Fruit fly (Drosophila melanogaster) whole organism, pupa: Measurements from ENCODE around the gene CG5846.

Experiments used
- CG10348 ChIP-seq: fragments of 200-800 bp; sonication (Bioruptor generic); IDR thresholded peaks from 2 replicates; pipeline ENCODE4 v1.3.6; 2022; ENCODE audit warnings: missing biosample characterization, missing genetic modification characterization
- CG12605 ChIP-seq: fragments of 200-800 bp; sonication (Bioruptor generic); IDR thresholded peaks from 2 replicates; pipeline ENCODE4 v1.3.6; 2022; ENCODE audit warnings: missing biosample characterization, missing genetic modification characterization
- CG13204 ChIP-seq: fragments of 200-800 bp; sonication (Bioruptor generic); optimal IDR thresholded peaks from 2 replicates; lab custom pipeline; 2018; ENCODE audit warnings: missing biosample characterization, mild to moderate bottlenecking, missing genetic modification characterization, moderate library complexity
- CG14655 ChIP-seq: fragments of 200-800 bp; sonication (Bioruptor generic); optimal IDR thresholded peaks from 3 replicates; lab custom pipeline; 2017; ENCODE audit warnings: mild to moderate bottlenecking, missing biosample characterization, missing genetic modification reagents, missing genetic modification characterization
- CG15710 ChIP-seq: fragments of 200-800 bp; sonication (Bioruptor generic); optimal IDR thresholded peaks from 2 replicates; lab custom pipeline; 2018; ENCODE audit warnings: missing biosample characterization, mild to moderate bottlenecking, missing genetic modification characterization, moderate library complexity
- CG17806 ChIP-seq: fragments of 200-800 bp; sonication (Bioruptor generic); optimal IDR thresholded peaks from 2 replicates; lab custom pipeline; 2018; ENCODE audit warnings: missing biosample characterization, mild to moderate bottlenecking, missing genetic modification characterization, moderate library complexity
- CG32121 ChIP-seq: fragments of 200-800 bp; sonication (Bioruptor generic); IDR thresholded peaks from 2 replicates; pipeline ENCODE4 v1.3.6; 2022; ENCODE audit warnings: missing biosample characterization, missing genetic modification characterization
- CG34367 ChIP-seq: fragments of 200-800 bp; sonication (Bioruptor generic); optimal IDR thresholded peaks from 2 replicates; lab custom pipeline; 2018; ENCODE audit warnings: missing biosample characterization, mild to moderate bottlenecking, missing genetic modification characterization
- CG4496 ChIP-seq: fragments of 200-800 bp; sonication (Bioruptor generic); IDR thresholded peaks from 3 replicates; pipeline ENCODE4 v1.3.6; 2022; ENCODE audit warnings: missing biosample characterization, missing genetic modification characterization
- CG8159 ChIP-seq: fragments of 200-800 bp; sonication (Bioruptor generic); optimal IDR thresholded peaks from 3 replicates; lab custom pipeline; 2018; ENCODE audit warnings: missing biosample characterization, mild to moderate bottlenecking, missing genetic modification characterization, moderate library complexity
- CG8301 ChIP-seq: fragments of 200-800 bp; sonication (Bioruptor generic); optimal IDR thresholded peaks from 2 replicates; lab custom pipeline; 2018; ENCODE audit warnings: missing biosample characterization, mild to moderate bottlenecking, missing genetic modification characterization
- CG9948 ChIP-seq: fragments of 200-800 bp; sonication (Bioruptor generic); optimal IDR thresholded peaks from 2 replicates; lab custom pipeline; 2018; ENCODE audit warnings: missing biosample characterization, mild to moderate bottlenecking, missing genetic modification characterization, moderate library complexity
- D1 ChIP-seq: fragments of 200-800 bp; sonication (Bioruptor generic); optimal IDR thresholded peaks from 2 replicates; lab custom pipeline; 2018; ENCODE audit warnings: missing biosample characterization, mild to moderate bottlenecking, missing genetic modification characterization, moderate library complexity
- EcR ChIP-seq: fragments of 200-800 bp; sonication (Bioruptor generic); optimal IDR thresholded peaks from 3 replicates; lab custom pipeline; 2019; ENCODE audit warnings: missing biosample characterization, missing genetic modification characterization, mild to moderate bottlenecking, moderate library complexity, missing genetic modification reagents
- Ets98B ChIP-seq: fragments of 200-800 bp; sonication (Bioruptor generic); IDR thresholded peaks from 2 replicates; pipeline ENCODE4 v1.3.6; 2022; ENCODE audit warnings: missing biosample characterization, missing genetic modification characterization
- Pif1A ChIP-seq: fragments of 200-800 bp; sonication (Bioruptor generic); optimal IDR thresholded peaks from 3 replicates; lab custom pipeline; 2016; ENCODE audit warnings: missing biosample characterization, missing genetic modification characterization
- Pif1B ChIP-seq: fragments of 200-800 bp; sonication (Bioruptor generic); optimal IDR thresholded peaks from 3 replicates; lab custom pipeline; 2016; ENCODE audit warnings: missing biosample characterization, missing genetic modification characterization
- Snoo ChIP-seq: fragments of 200-800 bp; sonication (Bioruptor generic); optimal IDR thresholded peaks from 3 replicates; lab custom pipeline; 2017; ENCODE audit warnings: missing biosample characterization, mild to moderate bottlenecking, missing genetic modification characterization, inconsistent platforms
- fd96Ca ChIP-seq: fragments of 200-800 bp; sonication (Bioruptor generic); IDR thresholded peaks from 3 replicates; pipeline ENCODE4 v1.3.6; 2022; ENCODE audit warnings: missing biosample characterization, missing genetic modification characterization
- gl ChIP-seq: fragments of 200-800 bp; sonication (Bioruptor generic); optimal IDR thresholded peaks from 2 replicates; lab custom pipeline; 2018; ENCODE audit warnings: missing biosample characterization, mild to moderate bottlenecking, missing genetic modification characterization
- rn ChIP-seq: fragments of 200-800 bp; sonication (Bioruptor generic); IDR thresholded peaks from 2 replicates; pipeline ENCODE4 v1.3.6; 2022; ENCODE audit warnings: missing biosample characterization, missing genetic modification characterization

Gene CG5846

dm6 chr2L:9954119-9954518 is 2.9 kb downstream of the CG5846 start, which contains the start of the genes CG13126 and CG4709:
TSS of gene CG13126 (minus strand) at chr2L:9954181.
TSS of gene CG4709 (plus strand) at chr2L:9954325.
- TF ChIP-seq EcR (GFP tag; lab: Kevin White, UChicago), result peak; percentile 19
- TF ChIP-seq CG12605 (GFP tag; lab: Robert Waterston, UW), result peak; percentile 95
- peak; percentile 59; the same call in 1 of the 2 replicates for TF ChIP-seq rn (GFP tag; lab: Robert Waterston, UW)
- TF ChIP-seq Pif1B (GFP tag; lab: Kevin White, UChicago), result peak; percentile 89
- peak; percentile 86 for TF ChIP-seq Snoo (tag; lab: Kevin White, UChicago)
- TF ChIP-seq Ets98B (GFP tag; lab: Robert Waterston, UW), result peak; percentile 90
- peak; percentile 87 for TF ChIP-seq CG4496 (GFP tag; lab: Robert Waterston, UW)
- peak; percentile 56 for TF ChIP-seq CG13204 (GFP tag; lab: Kevin White, UChicago)
- TF ChIP-seq CG8301 (tag; lab: Kevin White, UChicago), result peak; percentile 92
- peak; percentile 94 for TF ChIP-seq CG14655 (GFP tag; lab: Kevin White, UChicago)
- peak; percentile 71 for TF ChIP-seq fd96Ca (GFP tag; lab: Robert Waterston, UW)
- peak; percentile 96 for TF ChIP-seq CG17806 (tag; lab: Kevin White, UChicago)
- peak; percentile 81 for TF ChIP-seq Pif1A
- TF ChIP-seq D1 (tag; lab: Kevin White, UChicago), result no peak
- peak; percentile 93 for TF ChIP-seq CG9948 (tag; lab: Kevin White, UChicago)
- TF ChIP-seq CG8159 (tag; lab: Kevin White, UChicago), result peak; percentile 97
- peak; percentile 80 for TF ChIP-seq gl
- no peak for TF ChIP-seq CG10348 (GFP tag; lab: Robert Waterston, UW)
- peak; percentile 74 for TF ChIP-seq CG34367
- TF ChIP-seq CG32121, result peak; percentile 89
- TF ChIP-seq CG15710 (tag; lab: Kevin White, UChicago), result peak; percentile 89

- TF ChIP-seq CG34367 (no peak), Ets98B (GFP tag; lab: Robert Waterston, UW) (no peak; the same call in 1 of the 2 replicates), EcR (GFP tag; lab: Kevin White, UChicago) (no peak), CG13204 (GFP tag; lab: Kevin White, UChicago) (peak; percentile 25), CG32121 (no peak), CG8301 (tag; lab: Kevin White, UChicago) (peak; percentile 23), gl (no peak), Pif1A (peak; percentile 2), CG8159 (tag; lab: Kevin White, UChicago) (no peak), Pif1B (GFP tag; lab: Kevin White, UChicago) (peak; percentile 17), CG17806 (tag; lab: Kevin White, UChicago) (no peak), CG9948 (tag; lab: Kevin White, UChicago) (no peak), D1 (tag; lab: Kevin White, UChicago) (no peak), CG10348 (GFP tag; lab: Robert Waterston, UW) (no peak), fd96Ca (GFP tag; lab: Robert Waterston, UW) (no peak), CG4496 (GFP tag; lab: Robert Waterston, UW) (no peak), Snoo (tag; lab: Kevin White, UChicago) (no peak), CG15710 (tag; lab: Kevin White, UChicago) (no peak), CG12605 (GFP tag; lab: Robert Waterston, UW) (peak; percentile 47; the same call in 1 of the 2 replicates), CG14655 (GFP tag; lab: Kevin White, UChicago) (peak; percentile 31), rn (GFP tag; lab: Robert Waterston, UW) (no peak)
Observed at dm6 chr2L:9949178-9950062, 7.6 kb downstream of the CG5846 start.

dm6 chr2L:9948520-9948858 is 8.5 kb downstream of the CG5846 start:
- TF ChIP-seq CG34367, result no peak
- TF ChIP-seq Ets98B (GFP tag; lab: Robert Waterston, UW), result no peak
- no peak for TF ChIP-seq Pif1B (GFP tag; lab: Kevin White, UChicago)
- TF ChIP-seq CG10348 (GFP tag; lab: Robert Waterston, UW), result no peak
- no peak for TF ChIP-seq gl
- no peak for TF ChIP-seq CG12605 (GFP tag; lab: Robert Waterston, UW)

dm6 chr2L:9947738-9948519 is 9.1 kb downstream of the CG5846 start:
- TF ChIP-seq Pif1A (no peak), rn (GFP tag; lab: Robert Waterston, UW) (no peak), CG9948 (tag; lab: Kevin White, UChicago) (no peak), CG17806 (tag; lab: Kevin White, UChicago) (no peak), CG15710 (tag; lab: Kevin White, UChicago) (peak; percentile 32), Snoo (tag; lab: Kevin White, UChicago) (no peak), Pif1B (GFP tag; lab: Kevin White, UChicago) (no peak), CG14655 (GFP tag; lab: Kevin White, UChicago) (peak; percentile 54), fd96Ca (GFP tag; lab: Robert Waterston, UW) (no peak), CG34367 (no peak), CG32121 (no peak), CG12605 (GFP tag; lab: Robert Waterston, UW) (no peak), gl (no peak), Ets98B (GFP tag; lab: Robert Waterston, UW) (no peak), CG4496 (GFP tag; lab: Robert Waterston, UW) (0 out of 3 replicates have a peak, but pooled peaks have one; percentile 32), CG8159 (tag; lab: Kevin White, UChicago) (peak; percentile 26), CG13204 (GFP tag; lab: Kevin White, UChicago) (peak; percentile 78), CG10348 (GFP tag; lab: Robert Waterston, UW) (no peak), D1 (tag; lab: Kevin White, UChicago) (no peak), CG8301 (tag; lab: Kevin White, UChicago) (no peak), EcR (GFP tag; lab: Kevin White, UChicago) (peak; percentile 73)
- TF ChIP-seq, all 21 proteins: peak for 6
